Fruit fly (Drosophila melanogaster) S2 (cell line): ENCODE results near the gene UGP.

Experiments used
- CG8478 ChIP-seq: fragments of >200 bp; optimal IDR thresholded peaks from 2 replicates; lab custom pipeline; 2018
- CTCF ChIP-seq, 2 experiments: fragments of >200 bp; optimal IDR thresholded peaks; 2 replicates each; lab custom pipeline; 2018

DNA sequence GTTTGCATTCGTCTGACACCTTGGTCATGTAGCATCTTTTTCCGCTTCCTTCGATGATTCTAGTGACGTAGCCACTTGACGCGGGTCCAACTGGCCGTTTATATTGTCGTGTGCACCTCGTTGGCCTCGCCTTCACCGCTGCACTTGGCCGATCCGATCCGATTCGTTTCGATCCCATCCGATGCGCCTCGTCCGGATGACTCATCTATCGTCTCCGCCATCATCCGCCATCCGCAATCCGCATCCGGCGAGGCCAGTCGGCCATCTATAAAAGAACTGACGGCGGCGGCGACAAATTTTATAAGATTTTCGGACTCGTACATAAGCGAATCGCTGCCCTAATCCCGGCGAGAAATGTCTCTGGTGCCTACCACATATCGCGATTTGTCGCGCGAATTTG, 16.4 kb upstream of the UGP start, which contains the start of gene CG4461:
- no peak for TF ChIP-seq CG8478
- TF ChIP-seq CTCF (optimal IDR thresholded peaks at IDR 0.05; lab: Kevin White, UChicago): no peak
